Fruit fly (Drosophila melanogaster) whole organism, prepupa: ENCODE data around the gene CG13144.

Experiments used
- CG8119 ChIP-seq: fragments of 200-800 bp; sonication (Bioruptor generic); IDR thresholded peaks from 3 replicates; pipeline ENCODE4 v1.3.6; 2022; ENCODE audit warnings: missing biosample characterization, missing genetic modification characterization
- CG8319 ChIP-seq: fragments of 200-800 bp; sonication (Bioruptor generic); optimal IDR thresholded peaks from 3 replicates; lab custom pipeline; 2016; ENCODE audit warnings: missing biosample characterization, missing genetic modification characterization
- Ets96B ChIP-seq: fragments of 200-800 bp; optimal IDR thresholded peaks from 2 replicates; lab custom pipeline; 2019; ENCODE audit warnings: missing biosample characterization, mild to moderate bottlenecking, missing genetic modification characterization, moderate library complexity
- Lpt ChIP-seq: fragments of 200-800 bp; sonication (Bioruptor generic); optimal IDR thresholded peaks from 3 replicates; lab custom pipeline; 2016; ENCODE audit warnings: missing biosample characterization, missing genetic modification characterization
- Sox15 ChIP-seq: fragments of 200-800 bp; sonication (Bioruptor generic); optimal IDR thresholded peaks from 3 replicates; lab custom pipeline; 2016; ENCODE audit warnings: missing biosample characterization, missing genetic modification characterization
- acj6 ChIP-seq: fragments of 200-800 bp; sonication (Bioruptor generic); optimal IDR thresholded peaks from 3 replicates; lab custom pipeline; 2016; ENCODE audit warnings: missing biosample characterization, missing genetic modification characterization
- dac ChIP-seq: fragments of 200-800 bp; sonication (Bioruptor generic); optimal IDR thresholded peaks from 2 replicates; lab custom pipeline; 2017; ENCODE audit warnings: missing biosample characterization, mild to moderate bottlenecking, missing genetic modification characterization
- esn ChIP-seq: fragments of 200-800 bp; sonication (Bioruptor generic); optimal IDR thresholded peaks from 2 replicates; lab custom pipeline; 2016; ENCODE audit warnings: missing biosample characterization, mild to moderate bottlenecking, missing genetic modification characterization, moderate library complexity

DNA sequence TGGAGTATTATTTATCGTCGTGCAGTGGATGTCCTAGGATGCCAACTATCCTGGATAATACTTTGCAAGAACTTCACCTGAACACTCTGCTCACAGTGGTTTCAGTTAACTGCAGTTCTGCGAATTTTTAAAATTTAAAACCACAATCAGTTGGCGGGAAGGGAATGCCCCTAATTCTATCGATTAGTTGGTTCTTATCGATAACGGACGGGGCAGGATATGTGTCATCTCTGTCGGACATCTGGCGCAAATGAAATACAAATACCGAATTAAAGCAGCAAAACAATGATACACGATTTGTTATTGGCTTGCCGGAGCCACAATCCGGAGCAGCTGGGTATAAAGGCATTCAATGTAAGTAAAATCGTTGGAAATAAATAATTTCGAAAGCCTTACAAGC is 8.2 kb downstream of the CG13144 start, which contains the start of gene Grip75:
- TF ChIP-seq acj6 (GFP tag; lab: Kevin White, UChicago) (no peak), Sox15 (no peak), CG8119 (GFP tag; lab: Robert Waterston, UW) (no peak), esn (GFP tag; lab: Kevin White, UChicago) (no peak), Lpt (GFP tag; lab: Kevin White, UChicago) (no peak), Ets96B (tag; lab: Kevin White, UChicago) (no peak), dac (GFP tag; lab: Kevin White, UChicago) (no peak), CG8319 (GFP tag; lab: Kevin White, UChicago) (no peak)
